Fruit fly (Drosophila melanogaster) whole organism, prepupa: ENCODE results near the gene CG1647.
A peak's percentile ranks its signal among the peaks of the same experiment; 100 is the strongest.

Experiments
- Blimp-1 ChIP-seq: fragments of 200-800 bp; sonication (Bioruptor generic); optimal IDR thresholded peaks from 3 replicates; lab custom pipeline; 2017; ENCODE audit warnings: missing biosample characterization, missing genetic modification characterization, mild to moderate bottlenecking, moderate library complexity, missing genetic modification reagents
- CG11294 ChIP-seq: fragments of 200-800 bp; sonication (Bioruptor generic); IDR thresholded peaks from 2 replicates; pipeline ENCODE4 v1.3.6; 2022; ENCODE audit warnings: missing biosample characterization, missing genetic modification characterization
- CG11902 ChIP-seq: fragments of 200-800 bp; sonication (Bioruptor generic); optimal IDR thresholded peaks from 3 replicates; lab custom pipeline; 2016; ENCODE audit warnings: missing biosample characterization, missing genetic modification characterization
- CG1621 ChIP-seq: fragments of 200-800 bp; sonication (Bioruptor generic); optimal IDR thresholded peaks from 3 replicates; lab custom pipeline; 2018; ENCODE audit warnings: missing biosample characterization, mild to moderate bottlenecking, missing genetic modification characterization
- CG16779 ChIP-seq: fragments of 200-800 bp; sonication (Bioruptor generic); optimal IDR thresholded peaks from 3 replicates; lab custom pipeline; 2017; ENCODE audit warnings: missing biosample characterization, mild to moderate bottlenecking, missing genetic modification characterization
- CG32006 ChIP-seq: fragments of 200-800 bp; sonication (Bioruptor generic); optimal IDR thresholded peaks from 3 replicates; lab custom pipeline; 2017; ENCODE audit warnings: missing biosample characterization, mild to moderate bottlenecking, missing genetic modification characterization
- CG34406 ChIP-seq: fragments of 200-800 bp; sonication (Bioruptor generic); optimal IDR thresholded peaks from 3 replicates; lab custom pipeline; 2016; ENCODE audit warnings: missing biosample characterization, missing genetic modification characterization
- CG4318 ChIP-seq: fragments of 200-800 bp; sonication (Bioruptor generic); optimal IDR thresholded peaks from 3 replicates; lab custom pipeline; 2017; ENCODE audit warnings: missing biosample characterization, mild to moderate bottlenecking, missing genetic modification characterization
- CG6163 ChIP-seq: fragments of 200-800 bp; sonication (Bioruptor generic); IDR thresholded peaks from 3 replicates; pipeline ENCODE4 v1.3.6; 2022; ENCODE audit warnings: missing biosample characterization, missing genetic modification characterization
- CG6792 ChIP-seq: fragments of 200-800 bp; sonication (Bioruptor generic); optimal IDR thresholded peaks from 3 replicates; lab custom pipeline; 2016; ENCODE audit warnings: missing biosample characterization, missing genetic modification characterization
- CG6808 ChIP-seq: fragments of 200-800 bp; sonication (Bioruptor generic); optimal IDR thresholded peaks from 3 replicates; lab custom pipeline; 2017; ENCODE audit warnings: missing biosample characterization, missing genetic modification characterization, mild to moderate bottlenecking, moderate library complexity, missing genetic modification reagents
- CG8319 ChIP-seq: fragments of 200-800 bp; sonication (Bioruptor generic); optimal IDR thresholded peaks from 3 replicates; lab custom pipeline; 2016; ENCODE audit warnings: missing biosample characterization, missing genetic modification characterization
- CG8632 ChIP-seq: fragments of 200-800 bp; sonication (Bioruptor generic); optimal IDR thresholded peaks from 3 replicates; lab custom pipeline; 2016; ENCODE audit warnings: missing biosample characterization, missing genetic modification characterization
- CG9139 ChIP-seq: fragments of 200-800 bp; sonication (Bioruptor generic); optimal IDR thresholded peaks from 3 replicates; lab custom pipeline; 2017; ENCODE audit warnings: missing biosample characterization, mild to moderate bottlenecking, missing genetic modification characterization
- Eip75B ChIP-seq: fragments of 200-800 bp; sonication (Bioruptor generic); optimal IDR thresholded peaks from 3 replicates; lab custom pipeline; 2016; ENCODE audit warnings: missing biosample characterization, missing genetic modification characterization
- Eip78C ChIP-seq: fragments of 200-800 bp; sonication (Bioruptor generic); peaks from one replicate; lab custom pipeline; 2016; ENCODE audit warnings: missing biosample characterization, missing genetic modification characterization
- Ets21C ChIP-seq: fragments of 200-800 bp; sonication (Bioruptor generic); optimal IDR thresholded peaks from 3 replicates; lab custom pipeline; 2016; ENCODE audit warnings: missing biosample characterization, missing genetic modification characterization
- Gug ChIP-seq: fragments of 200-800 bp; sonication (Bioruptor generic); IDR thresholded peaks from 2 replicates; pipeline ENCODE4 v1.3.6; 2022; ENCODE audit warnings: missing biosample characterization, missing genetic modification characterization
- Met ChIP-seq: fragments of 200-800 bp; sonication (Bioruptor generic); optimal IDR thresholded peaks from 3 replicates; lab custom pipeline; 2016; ENCODE audit warnings: missing biosample characterization, missing genetic modification characterization
- OdsH ChIP-seq: fragments of 200-800 bp; sonication (Bioruptor generic); optimal IDR thresholded peaks from 3 replicates; lab custom pipeline; 2016; ENCODE audit warnings: missing biosample characterization, missing genetic modification characterization
- Smox ChIP-seq: fragments of 200-800 bp; sonication (Bioruptor generic); optimal IDR thresholded peaks from 3 replicates; lab custom pipeline; 2016; ENCODE audit warnings: missing biosample characterization, missing genetic modification characterization
- Sox102F ChIP-seq: fragments of 200-800 bp; sonication (Bioruptor generic); optimal IDR thresholded peaks from 2 replicates; lab custom pipeline; 2016; ENCODE audit warnings: missing biosample characterization, mild to moderate bottlenecking, missing genetic modification characterization
- Sox14 ChIP-seq: fragments of 200-800 bp; sonication (Bioruptor generic); optimal IDR thresholded peaks from 3 replicates; lab custom pipeline; 2016; ENCODE audit warnings: missing biosample characterization, missing genetic modification characterization
- Sox15 ChIP-seq: fragments of 200-800 bp; sonication (Bioruptor generic); optimal IDR thresholded peaks from 3 replicates; lab custom pipeline; 2016; ENCODE audit warnings: missing biosample characterization, missing genetic modification characterization
- achi ChIP-seq: fragments of 200-800 bp; sonication (Bioruptor generic); optimal IDR thresholded peaks from 3 replicates; lab custom pipeline; 2016; ENCODE audit warnings: missing biosample characterization, missing genetic modification characterization
- acj6 ChIP-seq: fragments of 200-800 bp; sonication (Bioruptor generic); optimal IDR thresholded peaks from 3 replicates; lab custom pipeline; 2016; ENCODE audit warnings: missing biosample characterization, missing genetic modification characterization
- dac ChIP-seq: fragments of 200-800 bp; sonication (Bioruptor generic); optimal IDR thresholded peaks from 2 replicates; lab custom pipeline; 2017; ENCODE audit warnings: missing biosample characterization, mild to moderate bottlenecking, missing genetic modification characterization
- eg ChIP-seq: fragments of 200-800 bp; sonication (Bioruptor generic); IDR thresholded peaks from 3 replicates; pipeline ENCODE4 v1.3.6; 2022; ENCODE audit warnings: missing biosample characterization, missing genetic modification characterization
- esn ChIP-seq: fragments of 200-800 bp; sonication (Bioruptor generic); optimal IDR thresholded peaks from 2 replicates; lab custom pipeline; 2016; ENCODE audit warnings: missing biosample characterization, mild to moderate bottlenecking, missing genetic modification characterization, moderate library complexity
- fd85E ChIP-seq: fragments of 200-800 bp; sonication (Bioruptor generic); optimal IDR thresholded peaks from 3 replicates; lab custom pipeline; 2016; ENCODE audit warnings: missing biosample characterization, missing genetic modification characterization
- fkh ChIP-seq: fragments of 200-800 bp; sonication (Bioruptor generic); optimal IDR thresholded peaks from 3 replicates; lab custom pipeline; 2017; ENCODE audit warnings: missing biosample characterization, mild to moderate bottlenecking, missing genetic modification characterization, moderate library complexity
- lz ChIP-seq: fragments of 200-800 bp; sonication (Bioruptor generic); optimal IDR thresholded peaks from 3 replicates; lab custom pipeline; 2016; ENCODE audit warnings: missing biosample characterization, missing genetic modification characterization
- pdm3 ChIP-seq: fragments of 200-800 bp; sonication (Bioruptor generic); optimal IDR thresholded peaks from 3 replicates; lab custom pipeline; 2016; ENCODE audit warnings: missing biosample characterization, missing genetic modification characterization
- spab ChIP-seq: fragments of 200-800 bp; sonication (Bioruptor generic); optimal IDR thresholded peaks from 2 replicates; lab custom pipeline; 2017; ENCODE audit warnings: missing biosample characterization, mild to moderate bottlenecking, missing genetic modification characterization, missing genetic modification reagents
- ss ChIP-seq, 2 experiments: fragments of 200-800 bp; sonication (Bioruptor generic); optimal IDR thresholded peaks; 2 replicates in 1 of 2; 3 replicates in 1 of 2; lab custom pipeline; 2017 to 2018; ENCODE audit warnings: mild to moderate bottlenecking in 2 of 2, missing biosample characterization in 2 of 2, missing genetic modification characterization in 2 of 2, moderate library complexity in 1 of 2
- svp ChIP-seq: fragments of 200-800 bp; sonication (Bioruptor generic); peaks from one replicate; lab custom pipeline; 2016; ENCODE audit warnings: missing biosample characterization, missing genetic modification characterization

The CG1647 gene

dm6 chr3R:28847547-28848316 is 27.7 kb downstream of the CG1647 start (continued):
- no peak for TF ChIP-seq CG16779 (tag; lab: Kevin White, UChicago)
- TF ChIP-seq pdm3 (GFP tag; lab: Kevin White, UChicago): peak; percentile 42
- peak; percentile 18 for TF ChIP-seq Sox15 (GFP tag; lab: Kevin White, UChicago)
- no peak for TF ChIP-seq CG1621 (tag; lab: Kevin White, UChicago)
- peak; percentile 10 for TF ChIP-seq Ets21C (GFP tag; lab: Kevin White, UChicago)
- no peak for TF ChIP-seq Eip75B (GFP tag; lab: Kevin White, UChicago)
- TF ChIP-seq CG8632 (GFP tag; lab: Kevin White, UChicago): peak; percentile 21
- peak; percentile 48 for TF ChIP-seq achi (GFP tag; lab: Kevin White, UChicago)
- TF ChIP-seq CG11294: no peak
- TF ChIP-seq Sox14 (GFP tag; lab: Kevin White, UChicago): peak; percentile 12
- TF ChIP-seq CG32006 (GFP tag; lab: Kevin White, UChicago): peak; percentile 49
- peak; percentile 59 for TF ChIP-seq CG34406
- peak; percentile 27 for TF ChIP-seq CG9139
- TF ChIP-seq fkh (GFP tag; lab: Kevin White, UChicago): no peak
- TF ChIP-seq acj6: peak; percentile 67
- peak; percentile 42 for TF ChIP-seq CG6792 (GFP tag; lab: Kevin White, UChicago)
- no peak for TF ChIP-seq eg (GFP tag; lab: Robert Waterston, UW)
- TF ChIP-seq Sox102F: peak; percentile 6
- TF ChIP-seq CG8319 (GFP tag; lab: Kevin White, UChicago): peak; percentile 26
- TF ChIP-seq esn: peak; percentile 59
- TF ChIP-seq Gug: no peak
- no peak for TF ChIP-seq Blimp-1 (GFP tag; lab: Kevin White, UChicago)
- no peak for TF ChIP-seq CG4318 (GFP tag; lab: Kevin White, UChicago)
- peak; percentile 53 for TF ChIP-seq spab (GFP tag; lab: Kevin White, UChicago)
- peak; percentile 45 for TF ChIP-seq svp (GFP tag; lab: Kevin White, UChicago)
- peak; percentile 47 for TF ChIP-seq Smox (GFP tag; lab: Kevin White, UChicago)
- peak; percentile 69 for TF ChIP-seq CG6808 (GFP tag; lab: Kevin White, UChicago)
- no peak for TF ChIP-seq CG6163 (GFP tag; lab: Robert Waterston, UW)
- TF ChIP-seq Met (GFP tag; lab: Kevin White, UChicago): peak; percentile 37
- TF ChIP-seq fd85E: no peak
- TF ChIP-seq, all 60 proteins: peak for 39

DNA sequence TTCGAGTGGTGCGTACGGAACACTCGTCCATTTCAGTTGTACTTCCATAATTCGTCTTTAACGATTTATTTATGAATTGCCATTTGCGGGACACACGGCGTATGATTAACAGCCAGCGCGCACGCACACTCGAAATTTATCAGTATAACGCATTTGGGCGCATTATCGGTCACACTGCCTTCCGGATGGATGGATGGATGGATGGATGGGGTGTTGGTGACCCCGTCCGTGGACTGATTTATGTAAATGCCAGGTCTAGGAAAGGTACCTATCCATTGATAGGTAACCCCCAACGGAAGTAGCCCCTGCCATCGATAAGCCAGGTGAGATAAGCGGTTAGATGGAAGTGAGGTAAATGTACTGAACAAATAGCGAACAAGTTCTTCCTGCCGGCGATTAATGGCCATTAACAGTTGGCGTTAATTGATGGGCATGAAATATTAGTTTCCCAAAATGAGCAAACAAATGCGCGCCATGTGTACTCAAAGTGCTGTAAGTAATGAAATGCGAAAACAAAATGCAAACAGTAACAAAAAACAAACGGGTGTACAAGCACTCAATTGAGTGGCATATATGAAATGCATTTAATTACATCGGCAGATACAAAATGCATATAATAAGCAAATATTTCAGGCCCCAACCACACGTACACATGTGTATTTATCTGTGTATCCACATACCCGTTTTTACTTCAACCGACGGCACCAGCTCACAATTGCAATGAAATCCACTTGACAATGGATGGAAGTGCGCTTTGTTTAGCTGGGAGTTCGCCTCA is 28.9 kb downstream of the CG1647 start:
- no peak for TF ChIP-seq lz
- peak; percentile 56 for TF ChIP-seq Eip78C
- no peak for TF ChIP-seq CG11902 (GFP tag; lab: Kevin White, UChicago)
- TF ChIP-seq esn: no peak
- TF ChIP-seq Sox102F: no peak
- TF ChIP-seq fkh (GFP tag; lab: Kevin White, UChicago): peak; percentile 9
- peak in 1 of 2 experiments; percentile 15 for TF ChIP-seq ss (GFP tag; optimal IDR thresholded peaks at IDR 0.05; lab: Kevin White, UChicago)
- no peak for TF ChIP-seq pdm3 (GFP tag; lab: Kevin White, UChicago)
- TF ChIP-seq CG6163 (GFP tag; lab: Robert Waterston, UW): no peak
- TF ChIP-seq dac: no peak
- peak; percentile 76 for TF ChIP-seq CG8319 (GFP tag; lab: Kevin White, UChicago)
- TF ChIP-seq CG6808 (GFP tag; lab: Kevin White, UChicago): peak; percentile 1
- TF ChIP-seq OdsH (GFP tag; lab: Kevin White, UChicago): no peak
- no peak for TF ChIP-seq acj6
- TF ChIP-seq, all 60 proteins: peak for 5
